Worm (Caenorhabditis elegans) whole organism, early embryonic: Measurements from ENCODE around the gene T05C12.15.

Experiments used
- B0310.2 ChIP-seq: sonication (generic microtip); optimal IDR thresholded peaks from 2 replicates; lab custom pipeline; 2016; ENCODE audit warnings: mild to moderate bottlenecking, missing genetic modification characterization, missing compliant biosample characterization
- F13C5.2 ChIP-seq: sonication (generic microtip); optimal IDR thresholded peaks from 2 replicates; lab custom pipeline; 2017; ENCODE audit warnings: mild to moderate bottlenecking, missing genetic modification characterization, inconsistent platforms, missing compliant biosample characterization
- aly-1 ChIP-seq: sonication (generic microtip); optimal IDR thresholded peaks from 2 replicates; lab custom pipeline; 2016; ENCODE audit warnings: missing genetic modification characterization, missing compliant biosample characterization
- ama-1 ChIP-seq: fragments of 150-350 bp; optimal IDR thresholded peaks from 2 replicates; lab custom pipeline; 2014
- ceh-13 ChIP-seq: fragments of 200-800 bp; sonication (Bioruptor generic); optimal IDR thresholded peaks from 2 replicates; lab custom pipeline; 2018; ENCODE audit warnings: mild to moderate bottlenecking, missing genetic modification characterization, missing compliant biosample characterization
- ceh-36 ChIP-seq: sonication (generic microtip); optimal IDR thresholded peaks from 2 replicates; lab custom pipeline; 2016; ENCODE audit warnings: missing genetic modification characterization, inconsistent platforms, missing compliant biosample characterization
- ets-7 ChIP-seq: sonication (generic microtip); optimal IDR thresholded peaks from 2 replicates; lab custom pipeline; 2016; ENCODE audit warnings: missing genotype, missing genetic modification characterization, missing compliant biosample characterization
- flt-1 ChIP-seq: fragments of 200-800 bp; sonication (Bioruptor generic); IDR thresholded peaks from 2 replicates; pipeline ENCODE4 v1.3.6; 2022; ENCODE audit warnings: missing genetic modification characterization, missing compliant biosample characterization
- hmbx-1 ChIP-seq: sonication (generic microtip); optimal IDR thresholded peaks from 2 replicates; lab custom pipeline; 2016; ENCODE audit warnings: mild to moderate bottlenecking, missing genetic modification characterization, missing compliant biosample characterization
- hmg-4 ChIP-seq: fragments of 200-800 bp; sonication (Bioruptor generic); optimal IDR thresholded peaks from 2 replicates; lab custom pipeline; 2018; ENCODE audit warnings: mild to moderate bottlenecking, missing genetic modification characterization, missing compliant biosample characterization
- pes-1 ChIP-seq: fragments of 200-800 bp; sonication (Bioruptor generic); IDR thresholded peaks from 2 replicates; pipeline ENCODE4 v1.3.6; 2022; ENCODE audit warnings: missing genetic modification reagents, missing genetic modification characterization, missing compliant biosample characterization
- sea-1 ChIP-seq: fragments of 200-800 bp; sonication (Bioruptor generic); conservative IDR thresholded peaks from 2 replicates; pipeline ENCODE4 v1.3.6; 2022; ENCODE audit warnings: missing genetic modification characterization, missing compliant biosample characterization
- tbx-11 ChIP-seq: fragments of 200-800 bp; sonication (Bioruptor generic); IDR thresholded peaks from 2 replicates; pipeline ENCODE4 v1.3.6; 2022; ENCODE audit warnings: missing genetic modification characterization, missing compliant biosample characterization
- tbx-37 ChIP-seq: fragments of 200-800 bp; sonication (Bioruptor generic); conservative IDR thresholded peaks from 2 replicates; pipeline ENCODE4 v1.3.6; 2022; ENCODE audit warnings: missing genetic modification reagents, missing genetic modification characterization, missing compliant biosample characterization

- no peak for TF ChIP-seq flt-1 (GFP tag; lab: Robert Waterston, UW)
- no peak for TF ChIP-seq hmg-4 (GFP tag; lab: Kevin White, UChicago)
- no peak for TF ChIP-seq ama-1 (lab: Kevin White, UChicago)
- no peak for TF ChIP-seq aly-1 (tag; lab: Kevin White, UChicago)
- TF ChIP-seq B0310.2 = no peak
- no peak for TF ChIP-seq tbx-11 (GFP tag; lab: Robert Waterston, UW)
- TF ChIP-seq ceh-36 (tag; lab: Kevin White, UChicago) = no peak
- no peak for TF ChIP-seq ets-7 (tag; lab: Kevin White, UChicago)
- no peak for TF ChIP-seq pes-1 (GFP tag; lab: Robert Waterston, UW)
- no peak for TF ChIP-seq sea-1
- no peak for TF ChIP-seq tbx-37
- no peak for TF ChIP-seq ceh-13 (GFP tag; lab: Kevin White, UChicago)
- TF ChIP-seq hmbx-1 (tag; lab: Kevin White, UChicago) = no peak
- TF ChIP-seq F13C5.2 (tag; lab: Kevin White, UChicago) = no peak
Observed at ce11 chrII:8204039-8204438, 34.7 kb downstream of the T05C12.15 start, which contains the start of gene col-76.
